Fruit fly (Drosophila melanogaster) whole organism, embryonic: ENCODE data around the gene CG10560.

Source experiments
- Abd-B ChIP-seq: fragments of 200-800 bp; sonication (Bioruptor generic); optimal IDR thresholded peaks from 2 replicates; lab custom pipeline; 2018; ENCODE audit warnings: missing biosample characterization, mild to moderate bottlenecking, missing genetic modification characterization, moderate library complexity
- CG10147 ChIP-seq: fragments of 200-800 bp; sonication (Bioruptor generic); optimal IDR thresholded peaks from 2 replicates; lab custom pipeline; 2019; ENCODE audit warnings: missing biosample characterization, mild to moderate bottlenecking, missing genetic modification characterization, moderate library complexity
- CG10267 ChIP-seq: fragments of 200-800 bp; sonication (Bioruptor generic); optimal IDR thresholded peaks from 2 replicates; lab custom pipeline; 2018; ENCODE audit warnings: missing biosample characterization, mild to moderate bottlenecking, missing genetic modification characterization, moderate library complexity
- CG11398 ChIP-seq: fragments of 200-800 bp; sonication (Bioruptor generic); optimal IDR thresholded peaks from 2 replicates; lab custom pipeline; 2016; ENCODE audit warnings: missing biosample characterization, missing genetic modification characterization
- CG12391 ChIP-seq: fragments of 200-800 bp; sonication (Bioruptor generic); optimal IDR thresholded peaks from 3 replicates; lab custom pipeline; 2018; ENCODE audit warnings: missing biosample characterization, mild to moderate bottlenecking, missing genetic modification characterization, moderate library complexity
- CG12769 ChIP-seq: fragments of 200-800 bp; sonication (Bioruptor generic); optimal IDR thresholded peaks from 2 replicates; lab custom pipeline; 2019; ENCODE audit warnings: missing biosample characterization, mild to moderate bottlenecking, missing genetic modification characterization, moderate library complexity
- CG12942 ChIP-seq: fragments of 200-800 bp; sonication (Bioruptor generic); optimal IDR thresholded peaks from 3 replicates; lab custom pipeline; 2016; ENCODE audit warnings: missing biosample characterization, missing genetic modification characterization
- CG13624 ChIP-seq: fragments of 200-800 bp; sonication (Bioruptor generic); optimal IDR thresholded peaks from 2 replicates; lab custom pipeline; 2016; ENCODE audit warnings: missing biosample characterization, missing genetic modification characterization
- CG17802 ChIP-seq: fragments of 200-800 bp; sonication (Bioruptor generic); optimal IDR thresholded peaks from 2 replicates; lab custom pipeline; 2018; ENCODE audit warnings: missing biosample characterization, mild to moderate bottlenecking, missing genetic modification characterization, moderate library complexity
- CG2116 ChIP-seq: fragments of 200-800 bp; sonication (Bioruptor generic); optimal IDR thresholded peaks from 3 replicates; lab custom pipeline; 2018; ENCODE audit warnings: missing biosample characterization, mild to moderate bottlenecking, missing genetic modification characterization
- CG31365 ChIP-seq: fragments of 200-800 bp; sonication (Bioruptor generic); optimal IDR thresholded peaks from 2 replicates; lab custom pipeline; 2018; ENCODE audit warnings: missing biosample characterization, mild to moderate bottlenecking, missing genetic modification characterization
- CG32767 ChIP-seq: fragments of 200-800 bp; sonication (Bioruptor generic); IDR thresholded peaks from 2 replicates; pipeline ENCODE4 v1.3.6; 2022; ENCODE audit warnings: missing biosample characterization, missing genetic modification characterization
- CG4360 ChIP-seq: fragments of 200-800 bp; sonication (Bioruptor generic); IDR thresholded peaks from 2 replicates; pipeline ENCODE4 v1.3.6; 2022; ENCODE audit warnings: missing biosample characterization, missing genetic modification characterization
- CG4617 ChIP-seq: fragments of 200-800 bp; sonication (Bioruptor generic); optimal IDR thresholded peaks from 3 replicates; lab custom pipeline; 2016; ENCODE audit warnings: missing biosample characterization, missing genetic modification characterization, borderline replicate concordance
- CG7357 ChIP-seq: fragments of 200-800 bp; sonication (Bioruptor generic); IDR thresholded peaks from 3 replicates; pipeline ENCODE4 v1.3.6; 2022; ENCODE audit warnings: missing biosample characterization, missing genetic modification characterization
- CG7839 ChIP-seq: fragments of 200-800 bp; sonication (Bioruptor generic); optimal IDR thresholded peaks from 3 replicates; lab custom pipeline; 2018; ENCODE audit warnings: missing biosample characterization, mild to moderate bottlenecking, missing genetic modification characterization, moderate library complexity
- CG7928 ChIP-seq: fragments of 200-800 bp; sonication (Bioruptor generic); optimal IDR thresholded peaks from 2 replicates; lab custom pipeline; 2017; ENCODE audit warnings: missing biosample characterization, mild to moderate bottlenecking, missing genetic modification characterization
- CG8924 ChIP-seq: fragments of 200-800 bp; optimal IDR thresholded peaks from 3 replicates; lab custom pipeline; 2019; ENCODE audit warnings: missing biosample characterization, mild to moderate bottlenecking, missing genetic modification characterization, moderate library complexity
- CG9727 ChIP-seq: fragments of 200-800 bp; sonication (Bioruptor generic); optimal IDR thresholded peaks from 3 replicates; lab custom pipeline; 2017; ENCODE audit warnings: missing biosample characterization, mild to moderate bottlenecking, missing genetic modification characterization
- CTCF ChIP-seq: fragments of 200-800 bp; sonication (Bioruptor generic); optimal IDR thresholded peaks from 2 replicates; lab custom pipeline; 2017; ENCODE audit warnings: missing biosample characterization, mild to moderate bottlenecking, missing genetic modification characterization, moderate library complexity
- Camta ChIP-seq: fragments of 200-800 bp; sonication (Bioruptor generic); optimal IDR thresholded peaks from 2 replicates; lab custom pipeline; 2016; ENCODE audit warnings: missing biosample characterization, missing genetic modification characterization
- Eip74EF ChIP-seq, 2 experiments: fragments of 200-800 bp in 1 of 2; fragments of >200 bp in 1 of 2; sonication (Bioruptor generic) in 1 of 2; optimal IDR thresholded peaks; 2 replicates each; lab custom pipeline; 2017 to 2019; ENCODE audit warnings: missing biosample characterization in 2 of 2, missing genetic modification characterization in 2 of 2, mild to moderate bottlenecking in 1 of 2, moderate library complexity in 1 of 2
- Fer1 ChIP-seq: fragments of 200-800 bp; sonication (Bioruptor generic); optimal IDR thresholded peaks from 2 replicates; lab custom pipeline; 2017; ENCODE audit warnings: missing biosample characterization, mild to moderate bottlenecking, missing genetic modification characterization
- Hey ChIP-seq: fragments of 200-800 bp; sonication (Bioruptor generic); optimal IDR thresholded peaks from 3 replicates; lab custom pipeline; 2018; ENCODE audit warnings: missing biosample characterization, mild to moderate bottlenecking, missing genetic modification characterization
- Lim3 ChIP-seq: fragments of 200-800 bp; sonication (Bioruptor generic); IDR thresholded peaks from 2 replicates; pipeline ENCODE4 v1.3.6; 2022; ENCODE audit warnings: missing biosample characterization, missing genetic modification characterization
- Max ChIP-seq: fragments of 200-800 bp; sonication (Bioruptor generic); optimal IDR thresholded peaks from 2 replicates; lab custom pipeline; 2016; ENCODE audit warnings: missing biosample characterization, mild to moderate bottlenecking, missing genetic modification characterization
- Med ChIP-seq: fragments of 200-800 bp; sonication (Bioruptor generic); peaks from one replicate; lab custom pipeline; 2016; ENCODE audit warnings: missing biosample characterization, missing genetic modification characterization, mild to moderate bottlenecking, inconsistent platforms, moderate library complexity
- Meics ChIP-seq: fragments of 200-800 bp; sonication (Bioruptor generic); optimal IDR thresholded peaks from 2 replicates; lab custom pipeline; 2017; ENCODE audit warnings: missing biosample characterization, mild to moderate bottlenecking, missing genetic modification characterization
- Scr ChIP-seq: fragments of 200-800 bp; sonication (Bioruptor generic); IDR thresholded peaks from 2 replicates; pipeline ENCODE4 v1.3.6; 2022; ENCODE audit warnings: missing biosample characterization, missing genetic modification characterization; ENCODE audit not compliant: partially characterized antibody
- Taf1 ChIP-seq: fragments of 200-800 bp; sonication (Bioruptor generic); IDR thresholded peaks from 2 replicates; pipeline ENCODE4 v1.3.6; 2022; ENCODE audit warnings: missing biosample characterization, missing genetic modification characterization
- Trl ChIP-seq, 3 experiments: fragments of >200 bp in 2 of 3; fragments of 200-800 bp in 1 of 3; sonication (Bioruptor generic) in 1 of 3; optimal IDR thresholded peaks; 2 replicates in 1 of 3; 3 replicates in 2 of 3; lab custom pipeline; 2016 to 2017; ENCODE audit warnings: missing biosample characterization in 1 of 3, missing genetic modification characterization in 1 of 3
- amos ChIP-seq: fragments of 200-800 bp; sonication (Bioruptor generic); IDR thresholded peaks from 2 replicates; pipeline ENCODE4 v1.3.6; 2022; ENCODE audit warnings: missing biosample characterization, missing genetic modification characterization; ENCODE audit not compliant: partially characterized antibody
- bbx ChIP-seq: fragments of 200-800 bp; sonication (Bioruptor generic); IDR thresholded peaks from 2 replicates; pipeline ENCODE4 v1.3.6; 2022; ENCODE audit warnings: missing biosample characterization, missing genetic modification characterization; ENCODE audit not compliant: partially characterized antibody
- cas ChIP-seq: fragments of 200-800 bp; sonication (Bioruptor generic); IDR thresholded peaks from 2 replicates; pipeline ENCODE4 v1.3.6; 2022; ENCODE audit warnings: missing biosample characterization, missing genetic modification characterization
- chif ChIP-seq, 2 experiments: fragments of 200-800 bp; sonication (Bioruptor generic); optimal IDR thresholded peaks; 3 replicates each; lab custom pipeline; 2016; ENCODE audit warnings: missing biosample characterization in 2 of 2, missing genetic modification characterization in 2 of 2
- chinmo ChIP-seq: fragments of 200-800 bp; sonication (Bioruptor generic); IDR thresholded peaks from 4 replicates; pipeline ENCODE4 v1.3.6; 2022; ENCODE audit warnings: missing biosample characterization, missing genetic modification characterization; ENCODE audit not compliant: partially characterized antibody
- ems ChIP-seq: fragments of 200-800 bp; sonication (Bioruptor generic); optimal IDR thresholded peaks from 3 replicates; lab custom pipeline; 2016; ENCODE audit warnings: missing biosample characterization, missing genetic modification characterization
- eyg ChIP-seq: fragments of 200-800 bp; sonication (Bioruptor generic); optimal IDR thresholded peaks from 3 replicates; lab custom pipeline; 2016; ENCODE audit warnings: missing biosample characterization, missing genetic modification characterization
- fru ChIP-seq: fragments of >200 bp; optimal IDR thresholded peaks from 2 replicates; lab custom pipeline; 2017
- h ChIP-seq: fragments of >200 bp; optimal IDR thresholded peaks from 2 replicates; lab custom pipeline; 2017
- hb ChIP-seq: fragments of 200-800 bp; sonication (Bioruptor generic); IDR thresholded peaks from 3 replicates; pipeline ENCODE4 v1.3.6; 2022; ENCODE audit warnings: missing biosample characterization, missing genetic modification characterization; ENCODE audit not compliant: partially characterized antibody
- jing ChIP-seq: fragments of 200-800 bp; sonication (Bioruptor generic); optimal IDR thresholded peaks from 2 replicates; lab custom pipeline; 2018; ENCODE audit warnings: missing biosample characterization, mild to moderate bottlenecking, missing genetic modification characterization
- jumu ChIP-seq: fragments of 200-800 bp; sonication (Bioruptor generic); optimal IDR thresholded peaks from 3 replicates; lab custom pipeline; 2016; ENCODE audit warnings: missing biosample characterization, missing genetic modification characterization
- lab ChIP-seq: fragments of 200-800 bp; sonication (Bioruptor generic); optimal IDR thresholded peaks from 3 replicates; lab custom pipeline; 2017; ENCODE audit warnings: missing biosample characterization, missing genetic modification characterization, mild to moderate bottlenecking, moderate library complexity, missing genetic modification reagents
- nerfin-1 ChIP-seq: fragments of 200-800 bp; sonication (Bioruptor generic); optimal IDR thresholded peaks from 3 replicates; lab custom pipeline; 2019; ENCODE audit warnings: missing biosample characterization, mild to moderate bottlenecking, missing genetic modification characterization, moderate library complexity
- rib ChIP-seq: fragments of 200-800 bp; sonication (Bioruptor generic); IDR thresholded peaks from 2 replicates; pipeline ENCODE4 v1.3.6; 2022; ENCODE audit warnings: missing biosample characterization, missing genetic modification characterization
- sd ChIP-seq: fragments of 200-800 bp; sonication (Bioruptor generic); optimal IDR thresholded peaks from 3 replicates; lab custom pipeline; 2018; ENCODE audit warnings: missing biosample characterization, mild to moderate bottlenecking, missing genetic modification characterization, moderate library complexity
- sens-2 ChIP-seq: fragments of 200-800 bp; sonication (Bioruptor generic); IDR thresholded peaks from 2 replicates; pipeline ENCODE4 v1.3.6; 2022; ENCODE audit warnings: missing biosample characterization, missing genetic modification characterization
- slp2 ChIP-seq: fragments of 200-800 bp; sonication (Bioruptor generic); optimal IDR thresholded peaks from 2 replicates; lab custom pipeline; 2016; ENCODE audit warnings: missing biosample characterization, missing genetic modification characterization
- tap ChIP-seq: fragments of 200-800 bp; optimal IDR thresholded peaks from 3 replicates; lab custom pipeline; 2019; ENCODE audit warnings: missing biosample characterization, mild to moderate bottlenecking, missing genetic modification characterization, moderate library complexity
- trh ChIP-seq: fragments of 200-800 bp; sonication (Bioruptor generic); optimal IDR thresholded peaks from 2 replicates; lab custom pipeline; 2016; ENCODE audit warnings: missing biosample characterization, missing genetic modification characterization
- vvl ChIP-seq: fragments of 200-800 bp; sonication (Bioruptor generic); IDR thresholded peaks from 2 replicates; pipeline ENCODE4 v1.3.6; 2022; ENCODE audit warnings: missing biosample characterization, missing genetic modification characterization

The CG10560 gene

dm6 chr3R:25320898-25321297, 997 bp upstream of the CG10560 start (continued):
- TF ChIP-seq slp2 (GFP tag; lab: Kevin White, UChicago), result no peak
- TF ChIP-seq CTCF (GFP tag; lab: Kevin White, UChicago), result no peak
- TF ChIP-seq cas (GFP tag; lab: Robert Waterston, UW), result no peak
- TF ChIP-seq Lim3 (GFP tag; lab: Robert Waterston, UW), result 0 out of 2 replicates have a peak, but pooled peaks have one; percentile 26
- no peak for TF ChIP-seq sens-2
- no peak for TF ChIP-seq CG32767 (GFP tag; lab: Robert Waterston, UW)
- TF ChIP-seq CG12769, result no peak
- TF ChIP-seq chinmo (GFP tag; lab: Robert Waterston, UW), result no peak
- no peak for TF ChIP-seq Fer1
- no peak for TF ChIP-seq Camta (GFP tag; lab: Kevin White, UChicago)
- TF ChIP-seq eyg, result no peak
- TF ChIP-seq sd (tag; lab: Kevin White, UChicago), result peak; percentile 91
- TF ChIP-seq CG10147 (GFP tag; lab: Kevin White, UChicago), result no peak
- TF ChIP-seq Taf1 (GFP tag; lab: Robert Waterston, UW), result no peak
- no peak for TF ChIP-seq Meics
- TF ChIP-seq CG9727 (GFP tag; lab: Kevin White, UChicago), result no peak
- TF ChIP-seq lab, result peak; percentile 14
- TF ChIP-seq trh (GFP tag; lab: Kevin White, UChicago), result no peak
- TF ChIP-seq CG31365 (tag; lab: Kevin White, UChicago), result no peak
- TF ChIP-seq Eip74EF (GFP tag; optimal IDR thresholded peaks at IDR 0.05; lab: Kevin White, UChicago), result no peak
- no peak for TF ChIP-seq CG7928 (GFP tag; lab: Kevin White, UChicago)
- TF ChIP-seq CG7839 (tag; lab: Kevin White, UChicago), result no peak
- peak; percentile 33 for TF ChIP-seq Med (GFP tag; lab: Kevin White, UChicago)
- no peak for TF ChIP-seq CG12942 (GFP tag; lab: Kevin White, UChicago)
- no peak for TF ChIP-seq CG12391 (tag; lab: Kevin White, UChicago)
- TF ChIP-seq CG8924 (tag; lab: Kevin White, UChicago), result no peak
- TF ChIP-seq CG2116, result no peak
- TF ChIP-seq CG11398 (GFP tag; lab: Kevin White, UChicago), result no peak
- no peak for TF ChIP-seq vvl (GFP tag; lab: Robert Waterston, UW)
- no peak for TF ChIP-seq nerfin-1 (tag; lab: Kevin White, UChicago)
- TF ChIP-seq CG7357 (GFP tag; lab: Robert Waterston, UW), result no peak
- no peak for TF ChIP-seq CG13624 (GFP tag; lab: Kevin White, UChicago)
- no peak for TF ChIP-seq Hey (tag; lab: Kevin White, UChicago)
- TF ChIP-seq jumu (GFP tag; lab: Kevin White, UChicago), result no peak
- no peak for TF ChIP-seq rib (GFP tag; lab: Robert Waterston, UW)
- TF ChIP-seq amos (GFP tag; lab: Robert Waterston, UW), result no peak
- TF ChIP-seq ems, result no peak
- no peak for TF ChIP-seq fru (lab: Kevin White, UChicago)
- no peak for TF ChIP-seq CG10267 (tag; lab: Kevin White, UChicago)
- TF ChIP-seq hb, result no peak
- TF ChIP-seq Max (GFP tag; lab: Kevin White, UChicago), result no peak
- TF ChIP-seq bbx, result no peak
- TF ChIP-seq tap (tag; lab: Kevin White, UChicago), result no peak
- TF ChIP-seq Trl (optimal IDR thresholded peaks at IDR 0.05; lab: Kevin White, UChicago), result peak in 1 of 2 experiments; percentile 1
- no peak for TF ChIP-seq Trl (GFP tag; optimal IDR thresholded peaks at IDR 0.05; lab: Kevin White, UChicago)
- TF ChIP-seq Scr (GFP tag; lab: Robert Waterston, UW), result no peak
- no peak for TF ChIP-seq h (lab: Kevin White, UChicago)
- TF ChIP-seq CG4360 (GFP tag; lab: Robert Waterston, UW), result no peak
- TF ChIP-seq jing (GFP tag; lab: Kevin White, UChicago), result no peak
- TF ChIP-seq CG17802, result no peak
- no peak for TF ChIP-seq CG4617 (GFP tag; lab: Kevin White, UChicago)
- TF ChIP-seq Abd-B (GFP tag; lab: Kevin White, UChicago), result no peak
- no peak for TF ChIP-seq chif (GFP tag; optimal IDR thresholded peaks at IDR 0.05; lab: Kevin White, UChicago)
